In the genomic region with DNA sequence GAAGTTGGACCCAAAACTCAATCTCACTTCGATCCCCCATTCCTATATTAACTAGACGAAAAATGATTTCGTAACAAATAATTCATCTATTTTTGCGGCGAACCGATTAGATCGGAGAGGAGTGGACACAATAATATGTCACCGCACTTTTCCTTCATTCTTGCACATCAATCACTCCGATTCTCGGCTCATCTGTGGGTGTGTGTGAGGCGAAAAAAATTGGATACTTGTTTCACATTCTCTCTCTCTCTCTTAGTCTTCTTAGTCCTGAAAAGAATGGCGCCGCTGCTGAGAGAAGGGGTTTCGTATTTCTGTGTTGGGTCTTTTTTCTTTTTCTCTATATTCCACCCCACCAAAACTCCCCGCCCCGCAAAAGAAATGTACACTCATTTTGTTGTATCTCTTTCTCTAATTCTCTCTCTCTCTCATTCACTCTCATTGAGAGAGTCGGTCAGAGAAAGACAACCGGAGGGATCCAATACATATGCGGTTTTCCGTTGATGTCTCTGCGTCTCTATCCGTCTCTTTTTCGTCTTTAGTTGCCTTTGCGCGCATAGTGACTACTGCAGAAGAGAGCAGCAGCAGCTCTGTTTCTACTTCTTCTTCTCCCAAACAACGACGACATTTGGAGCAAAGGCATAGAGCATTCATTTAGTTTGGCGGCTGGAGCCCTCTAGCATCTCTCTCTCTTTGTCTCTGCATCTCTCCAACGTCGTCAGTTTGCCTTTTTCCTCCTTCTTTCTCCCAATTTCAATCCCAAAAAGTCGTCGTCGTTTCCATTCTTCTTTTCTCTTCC, we compare ENCODE assay signal across 3 worm cellular contexts.
TF ChIP-seq lines count a peak whose summit lies in the region.

A gene (plus strand): TSS at position 746 of the 796 bp plus-strand sequence.

TF ChIP-seq in whole organism, L1 larva, 84 proteins besides CTCF, POLR2A, EP300 and RAD21 (continued from another document and continues in another):
- TF ChIP-seq ces-1 (GFP tag; optimal IDR thresholded peaks at IDR 0.05; lab: Kevin White, UChicago) = no peak
- peak in 1 of 2 experiments; percentile 58 for TF ChIP-seq ztf-11 (tag; optimal IDR thresholded peaks at IDR 0.05; lab: Kevin White, UChicago)
- TF ChIP-seq isw-1 (GFP tag; IDR thresholded peaks at IDR 0.05; lab: Robert Waterston, UW) = peak; percentile 68
- TF ChIP-seq egl-13 (tag; optimal IDR thresholded peaks at IDR 0.05; lab: Kevin White, UChicago) = no peak
- TF ChIP-seq unc-130 (tag; optimal IDR thresholded peaks at IDR 0.05; lab: Kevin White, UChicago) = peak; percentile 19
- peak; percentile 62 for TF ChIP-seq lin-13 (GFP tag; optimal IDR thresholded peaks at IDR 0.05; lab: Kevin White, UChicago)
- TF ChIP-seq nhr-84 (tag; optimal IDR thresholded peaks at IDR 0.05; lab: Kevin White, UChicago) = no peak
- TF ChIP-seq sup-37 (GFP tag; optimal IDR thresholded peaks at IDR 0.05; lab: Kevin White, UChicago) = no peak
- TF ChIP-seq mep-1 (tag; optimal IDR thresholded peaks at IDR 0.05; lab: Kevin White, UChicago) = peak; percentile 92
- no peak for TF ChIP-seq unc-98 (GFP tag; IDR thresholded peaks at IDR 0.05; lab: Robert Waterston, UW)
- no peak for TF ChIP-seq ama-1 (optimal IDR thresholded peaks at IDR 0.05; lab: Kevin White, UChicago)
- no peak for TF ChIP-seq nhr-76 (tag; optimal IDR thresholded peaks at IDR 0.05; lab: Kevin White, UChicago)
- TF ChIP-seq jun-1 (tag; optimal IDR thresholded peaks at IDR 0.05; lab: Kevin White, UChicago) = peak; percentile 81
- peak; percentile 80 for TF ChIP-seq irx-1 (tag; optimal IDR thresholded peaks at IDR 0.05; lab: Kevin White, UChicago)
- TF ChIP-seq ceh-88 (GFP tag; IDR thresholded peaks at IDR 0.05; lab: Robert Waterston, UW) = no peak; the same call in 1 of the 2 replicates
- peak; percentile 95 for TF ChIP-seq fkh-8 (tag; optimal IDR thresholded peaks at IDR 0.05; lab: Kevin White, UChicago)
- TF ChIP-seq nhr-77 (tag; optimal IDR thresholded peaks at IDR 0.05; lab: Kevin White, UChicago) = peak; percentile 71
- TF ChIP-seq sox-4 (tag; optimal IDR thresholded peaks at IDR 0.05; lab: Kevin White, UChicago) = peak; percentile 14
- no peak for TF ChIP-seq C04F5.9 (tag; optimal IDR thresholded peaks at IDR 0.05; lab: Kevin White, UChicago)
- TF ChIP-seq lsy-2 (tag; optimal IDR thresholded peaks at IDR 0.05; lab: Kevin White, UChicago) = peak; percentile 76 to 87
- TF ChIP-seq sptf-1 (tag; optimal IDR thresholded peaks at IDR 0.05; lab: Kevin White, UChicago) = no peak
- TF ChIP-seq snpc-4 (tag; optimal IDR thresholded peaks at IDR 0.05; lab: Kevin White, UChicago) = peak; percentile 40
- TF ChIP-seq nhr-237 (tag; optimal IDR thresholded peaks at IDR 0.05; lab: Kevin White, UChicago) = peak; percentile 77
- TF ChIP-seq zip-4 (GFP tag; optimal IDR thresholded peaks at IDR 0.05; lab: Kevin White, UChicago) = no peak
- peak; percentile 88 for TF ChIP-seq pax-3 (tag; optimal IDR thresholded peaks at IDR 0.05; lab: Kevin White, UChicago)
- peak; percentile 94 for TF ChIP-seq nhr-71 (tag; optimal IDR thresholded peaks at IDR 0.05; lab: Kevin White, UChicago)
- TF ChIP-seq nhr-20 (tag; optimal IDR thresholded peaks at IDR 0.05; lab: Kevin White, UChicago) = peak; percentile 81
- TF ChIP-seq tbx-2 (tag; optimal IDR thresholded peaks at IDR 0.05; lab: Kevin White, UChicago) = peak; percentile 91
- no peak for TF ChIP-seq Y116A8C.19 (tag; optimal IDR thresholded peaks at IDR 0.05; lab: Kevin White, UChicago; ENCODE audit: borderline replicate concordance)
- TF ChIP-seq ceh-8 (GFP tag; optimal IDR thresholded peaks at IDR 0.05; lab: Kevin White, UChicago) = peak; percentile 58
- TF ChIP-seq unc-86 (tag; optimal IDR thresholded peaks at IDR 0.05; lab: Kevin White, UChicago) = peak; percentile 92
- no peak for TF ChIP-seq nhr-12 (tag; optimal IDR thresholded peaks at IDR 0.05; lab: Kevin White, UChicago)
- TF ChIP-seq pqm-1 (tag; optimal IDR thresholded peaks at IDR 0.05; lab: Kevin White, UChicago) = no peak
- TF ChIP-seq lin-14 (GFP tag; optimal IDR thresholded peaks at IDR 0.05; lab: Kevin White, UChicago) = peak; percentile 99
- TF ChIP-seq hlh-4 (tag; optimal IDR thresholded peaks at IDR 0.05; lab: Kevin White, UChicago) = no peak
- TF ChIP-seq elt-2 (tag; optimal IDR thresholded peaks at IDR 0.05; lab: Kevin White, UChicago) = no peak
- TF ChIP-seq nhr-85 (tag; lab: Kevin White, UChicago) = peak; percentile 88
- no peak for TF ChIP-seq pag-3 (tag; optimal IDR thresholded peaks at IDR 0.05; lab: Kevin White, UChicago; ENCODE audit: borderline replicate concordance, insufficient read depth)
- no peak for TF ChIP-seq ceh-90 (tag; optimal IDR thresholded peaks at IDR 0.05; lab: Kevin White, UChicago)
- TF ChIP-seq ztf-4 (tag; optimal IDR thresholded peaks at IDR 0.05; lab: Kevin White, UChicago) = peak; percentile 53
- TF ChIP-seq F16B12.6 (tag; optimal IDR thresholded peaks at IDR 0.05; lab: Kevin White, UChicago) = peak; percentile 12

TF ChIP-seq in whole organism, L3 larva, 47 proteins besides CTCF, POLR2A, EP300 and RAD21 (continued from another document):
- peak; percentile 54 for TF ChIP-seq fkh-10 (GFP tag; optimal IDR thresholded peaks at IDR 0.05; lab: Kevin White, UChicago)
- TF ChIP-seq ztf-11 (tag; optimal IDR thresholded peaks at IDR 0.05; lab: Kevin White, UChicago) = no peak
- peak; percentile 58 for TF ChIP-seq R02D3.7 (tag; optimal IDR thresholded peaks at IDR 0.05; lab: Kevin White, UChicago)
- TF ChIP-seq nhr-25 (tag; optimal IDR thresholded peaks at IDR 0.05; lab: Kevin White, UChicago) = no peak
- peak; percentile 74 for TF ChIP-seq tbx-2 (tag; optimal IDR thresholded peaks at IDR 0.05; lab: Kevin White, UChicago)
- no peak for TF ChIP-seq elt-3 (tag; optimal IDR thresholded peaks at IDR 0.05; lab: Kevin White, UChicago)
- TF ChIP-seq daf-12 (tag; optimal IDR thresholded peaks at IDR 0.05; lab: Kevin White, UChicago) = no peak
- TF ChIP-seq nhr-67 (tag; optimal IDR thresholded peaks at IDR 0.05; lab: Kevin White, UChicago) = no peak
- no peak for TF ChIP-seq ceh-82 (tag; optimal IDR thresholded peaks at IDR 0.05; lab: Kevin White, UChicago)
- TF ChIP-seq elt-1 (tag; optimal IDR thresholded peaks at IDR 0.05; lab: Kevin White, UChicago) = no peak
- peak; percentile 5 for TF ChIP-seq nhr-23 (tag; optimal IDR thresholded peaks at IDR 0.05; lab: Kevin White, UChicago)
- no peak for TF ChIP-seq nhr-77 (tag; optimal IDR thresholded peaks at IDR 0.05; lab: Kevin White, UChicago)
- TF ChIP-seq lin-15B (tag; optimal IDR thresholded peaks at IDR 0.05; lab: Kevin White, UChicago) = peak; percentile 62
- peak; percentile 73 for TF ChIP-seq zag-1 (tag; optimal IDR thresholded peaks at IDR 0.05; lab: Kevin White, UChicago)
- TF ChIP-seq lin-39 (tag; optimal IDR thresholded peaks at IDR 0.05; lab: Kevin White, UChicago) = peak; percentile 96
- no peak for TF ChIP-seq mdl-1 (tag; optimal IDR thresholded peaks at IDR 0.05; lab: Kevin White, UChicago)
- TF ChIP-seq pqm-1 (tag; optimal IDR thresholded peaks at IDR 0.05; lab: Kevin White, UChicago) = no peak
- peak; percentile 61 for TF ChIP-seq snpc-4 (tag; optimal IDR thresholded peaks at IDR 0.05; lab: Kevin White, UChicago)
- no peak for TF ChIP-seq ZK546.5 (tag; optimal IDR thresholded peaks at IDR 0.05; lab: Kevin White, UChicago)
- no peak for TF ChIP-seq ceh-16 (tag; optimal IDR thresholded peaks at IDR 0.05; lab: Kevin White, UChicago)
- TF ChIP-seq eor-1 (tag; optimal IDR thresholded peaks at IDR 0.05; lab: Kevin White, UChicago) = no peak
- peak; percentile 42 for TF ChIP-seq nhr-43 (tag; optimal IDR thresholded peaks at IDR 0.05; lab: Kevin White, UChicago; ENCODE audit: poor library complexity, severe bottlenecking)
- peak; percentile 81 for TF ChIP-seq unc-62 (GFP tag; optimal IDR thresholded peaks at IDR 0.05; lab: Kevin White, UChicago)
- TF ChIP-seq elt-2 (tag; optimal IDR thresholded peaks at IDR 0.05; lab: Kevin White, UChicago) = peak; percentile 0
- no peak for TF ChIP-seq nhr-237 (tag; optimal IDR thresholded peaks at IDR 0.05; lab: Kevin White, UChicago)
- TF ChIP-seq aly-2 (tag; optimal IDR thresholded peaks at IDR 0.05; lab: Kevin White, UChicago) = no peak
- TF ChIP-seq sea-2 (GFP tag; optimal IDR thresholded peaks at IDR 0.05; lab: Kevin White, UChicago) = peak; percentile 2
- TF ChIP-seq nhr-12 (tag; optimal IDR thresholded peaks at IDR 0.05; lab: Kevin White, UChicago) = no peak
- peak; percentile 89 for TF ChIP-seq pha-4 (tag; optimal IDR thresholded peaks at IDR 0.05; lab: Kevin White, UChicago)
- peak; percentile 56 for TF ChIP-seq nhr-11 (tag; optimal IDR thresholded peaks at IDR 0.05; lab: Kevin White, UChicago)

TF ChIP-seq in whole organism, young adult, 124 proteins besides CTCF, POLR2A, EP300 and RAD21 (continued from another document and continues in another):
- TF ChIP-seq lin-40 (tag; optimal IDR thresholded peaks at IDR 0.05; lab: Kevin White, UChicago) = peak; percentile 76
- TF ChIP-seq egl-44 (GFP tag; IDR thresholded peaks at IDR 0.05; lab: Robert Waterston, UW) = no peak
- no peak for TF ChIP-seq nfyb-1 (GFP tag; IDR thresholded peaks at IDR 0.05; lab: Robert Waterston, UW)
- peak; percentile 20 for TF ChIP-seq madf-10 (tag; optimal IDR thresholded peaks at IDR 0.05; lab: Kevin White, UChicago)
- TF ChIP-seq attf-6 (GFP tag; IDR thresholded peaks at IDR 0.05; lab: Robert Waterston, UW) = no peak
- no peak for TF ChIP-seq F22D6.2 (tag; optimal IDR thresholded peaks at IDR 0.05; lab: Kevin White, UChicago)
- no peak for TF ChIP-seq ekl-4 (GFP tag; IDR thresholded peaks at IDR 0.05; lab: Robert Waterston, UW)
- no peak for TF ChIP-seq attf-3 (GFP tag; conservative IDR thresholded peaks at IDR 0.05; lab: Robert Waterston, UW)
- no peak for TF ChIP-seq mel-28 (tag; optimal IDR thresholded peaks at IDR 0.05; lab: Kevin White, UChicago; ENCODE audit: borderline replicate concordance)
- TF ChIP-seq lsy-27 (tag; optimal IDR thresholded peaks at IDR 0.05; lab: Kevin White, UChicago; ENCODE audit: borderline replicate concordance, insufficient read depth) = no peak
- TF ChIP-seq snpc-4 (GFP tag; optimal IDR thresholded peaks at IDR 0.05; lab: Kevin White, UChicago) = no peak
- TF ChIP-seq snpc-4 (tag; optimal IDR thresholded peaks at IDR 0.05; lab: Kevin White, UChicago) = peak in 2 of 4 experiments; percentile 34 to 55
- no peak for TF ChIP-seq madf-3 (GFP tag; IDR thresholded peaks at IDR 0.05; lab: Robert Waterston, UW)
- no peak for TF ChIP-seq Y53F4B.3 (GFP tag; IDR thresholded peaks at IDR 0.05; lab: Robert Waterston, UW)
- no peak for TF ChIP-seq let-526 (GFP tag; IDR thresholded peaks at IDR 0.05; lab: Robert Waterston, UW)
- TF ChIP-seq F23B12.7 (tag; optimal IDR thresholded peaks at IDR 0.05; lab: Kevin White, UChicago; ENCODE audit: insufficient read depth) = no peak
- no peak for TF ChIP-seq Y79H2A.3 (GFP tag; conservative IDR thresholded peaks at IDR 0.05; lab: Robert Waterston, UW)
- TF ChIP-seq pbrm-1 (GFP tag; IDR thresholded peaks at IDR 0.05; lab: Robert Waterston, UW) = no peak
- no peak for TF ChIP-seq mes-4 (tag; optimal IDR thresholded peaks at IDR 0.05; lab: Kevin White, UChicago)
- TF ChIP-seq lin-35 (GFP tag; optimal IDR thresholded peaks at IDR 0.05; lab: Kevin White, UChicago) = no peak
- TF ChIP-seq tbx-9 (tag; optimal IDR thresholded peaks at IDR 0.05; lab: Kevin White, UChicago; ENCODE audit: borderline replicate concordance) = no peak
- TF ChIP-seq F39B2.1 (GFP tag; IDR thresholded peaks at IDR 0.05; lab: Robert Waterston, UW) = no peak
- TF ChIP-seq egrh-3 (GFP tag; IDR thresholded peaks at IDR 0.05; lab: Robert Waterston, UW) = 0 out of 2 replicates have a peak, but pooled peaks have one; percentile 15
- no peak for TF ChIP-seq somi-1 (GFP tag; optimal IDR thresholded peaks at IDR 0.05; lab: Kevin White, UChicago)
- TF ChIP-seq Y56A3A.18 (GFP tag; IDR thresholded peaks at IDR 0.05; lab: Robert Waterston, UW) = no peak
- no peak for TF ChIP-seq ztf-3 (GFP tag; optimal IDR thresholded peaks at IDR 0.05; lab: Kevin White, UChicago)
- no peak for TF ChIP-seq aptf-3 (GFP tag; IDR thresholded peaks at IDR 0.05; lab: Robert Waterston, UW)
- no peak for TF ChIP-seq cebp-2 (GFP tag; IDR thresholded peaks at IDR 0.05; lab: Robert Waterston, UW)
- TF ChIP-seq snpc-1.3 (tag; optimal IDR thresholded peaks at IDR 0.05; lab: Kevin White, UChicago; ENCODE audit: insufficient read depth) = no peak
- TF ChIP-seq ztf-22 (GFP tag; optimal IDR thresholded peaks at IDR 0.05; lab: Kevin White, UChicago) = no peak
- no peak for TF ChIP-seq F33H1.4 (GFP tag; IDR thresholded peaks at IDR 0.05; lab: Robert Waterston, UW)
- no peak for TF ChIP-seq F57A8.1 (GFP tag; optimal IDR thresholded peaks at IDR 0.05; lab: Kevin White, UChicago)
- TF ChIP-seq nfya-1 (tag; optimal IDR thresholded peaks at IDR 0.05; lab: Kevin White, UChicago; ENCODE audit: borderline replicate concordance, insufficient read depth) = no peak
- TF ChIP-seq B0019.2 (GFP tag; conservative IDR thresholded peaks at IDR 0.05; lab: Robert Waterston, UW) = no peak
- no peak for TF ChIP-seq F55B11.4 (tag; optimal IDR thresholded peaks at IDR 0.05; lab: Kevin White, UChicago; ENCODE audit: borderline replicate concordance, insufficient read depth)
- TF ChIP-seq rec-8 (tag; optimal IDR thresholded peaks at IDR 0.05; lab: Kevin White, UChicago) = no peak
- no peak for TF ChIP-seq hrde-1 (tag; optimal IDR thresholded peaks at IDR 0.05; lab: Kevin White, UChicago; ENCODE audit: borderline replicate concordance)
- TF ChIP-seq rcor-1 (GFP tag; IDR thresholded peaks at IDR 0.05; lab: Robert Waterston, UW) = no peak
- TF ChIP-seq sdz-38 (tag; optimal IDR thresholded peaks at IDR 0.05; lab: Kevin White, UChicago) = no peak
- TF ChIP-seq K11D2.4 (GFP tag; IDR thresholded peaks at IDR 0.05; lab: Robert Waterston, UW) = peak; percentile 56; the same call in 1 of the 2 replicates
- no peak for TF ChIP-seq nhr-27 (tag; optimal IDR thresholded peaks at IDR 0.05; lab: Kevin White, UChicago)
- TF ChIP-seq fkh-3 (tag; optimal IDR thresholded peaks at IDR 0.05; lab: Kevin White, UChicago) = no peak
- no peak for TF ChIP-seq nhr-120 (GFP tag; IDR thresholded peaks at IDR 0.05; lab: Robert Waterston, UW)
- TF ChIP-seq lin-54 (GFP tag; optimal IDR thresholded peaks at IDR 0.05; lab: Kevin White, UChicago) = no peak
- no peak for TF ChIP-seq hmg-20 (GFP tag; IDR thresholded peaks at IDR 0.05; lab: Robert Waterston, UW)
- TF ChIP-seq B0035.1 (tag; optimal IDR thresholded peaks at IDR 0.05; lab: Kevin White, UChicago) = no peak
- no peak for TF ChIP-seq xnd-1 (tag; optimal IDR thresholded peaks at IDR 0.05; lab: Kevin White, UChicago)
- no peak for TF ChIP-seq athp-1 (tag; optimal IDR thresholded peaks at IDR 0.05; lab: Kevin White, UChicago)
- no peak for TF ChIP-seq F57C9.4 (tag; optimal IDR thresholded peaks at IDR 0.05; lab: Kevin White, UChicago)
- no peak for TF ChIP-seq madf-6 (GFP tag; IDR thresholded peaks at IDR 0.05; lab: Robert Waterston, UW)
- no peak for TF ChIP-seq lag-1 (GFP tag; IDR thresholded peaks at IDR 0.05; lab: Robert Waterston, UW)
- no peak for TF ChIP-seq ets-4 (GFP tag; optimal IDR thresholded peaks at IDR 0.05; lab: Kevin White, UChicago)
- no peak for TF ChIP-seq atf-7 (tag; optimal IDR thresholded peaks at IDR 0.05; lab: Kevin White, UChicago)
- peak; percentile 13 for TF ChIP-seq ceh-27 (GFP tag; optimal IDR thresholded peaks at IDR 0.05; lab: Kevin White, UChicago)
- peak; percentile 10 for TF ChIP-seq tbp1 (GFP tag; optimal IDR thresholded peaks at IDR 0.05; lab: Kevin White, UChicago)
- no peak for TF ChIP-seq die-1 (tag; optimal IDR thresholded peaks at IDR 0.05; lab: Kevin White, UChicago)
- TF ChIP-seq F49E8.2 (tag; optimal IDR thresholded peaks at IDR 0.05; lab: Kevin White, UChicago; ENCODE audit: insufficient read depth) = no peak
- no peak for TF ChIP-seq rpc-1 (optimal IDR thresholded peaks at IDR 0.05; lab: Kevin White, UChicago)
- no peak for TF ChIP-seq rpc-1 (tag; optimal IDR thresholded peaks at IDR 0.05; lab: Kevin White, UChicago)
- no peak for TF ChIP-seq mxl-1 (tag; optimal IDR thresholded peaks at IDR 0.05; lab: Kevin White, UChicago)
- no peak for TF ChIP-seq ceh-79 (tag; optimal IDR thresholded peaks at IDR 0.05; lab: Kevin White, UChicago)
- TF ChIP-seq egl-18 (GFP tag; IDR thresholded peaks at IDR 0.05; lab: Robert Waterston, UW) = no peak
- no peak for TF ChIP-seq aptf-2 (GFP tag; conservative IDR thresholded peaks at IDR 0.05; lab: Robert Waterston, UW)
